Worm (Caenorhabditis elegans) whole organism, L2 larva: ENCODE measurements around the gene srh-279.

Experiments
- C34F6.9 ChIP-seq: fragments of 150-350 bp; optimal IDR thresholded peaks from 2 replicates; lab custom pipeline; 2014; ENCODE audit warnings: missing biosample characterization, missing genetic modification characterization
- aly-2 ChIP-seq: fragments of 150-350 bp; optimal IDR thresholded peaks from 2 replicates; lab custom pipeline; 2014; ENCODE audit warnings: missing biosample characterization, missing genetic modification characterization
- blmp-1 ChIP-seq: sonication (generic microtip); optimal IDR thresholded peaks from 2 replicates; lab custom pipeline; 2017; ENCODE audit warnings: missing genetic modification characterization, mild to moderate bottlenecking, missing compliant biosample characterization, antibody characterized with exemption, moderate library complexity; ENCODE audit not compliant: insufficient read depth
- ceh-82 ChIP-seq: fragments of 150-350 bp; optimal IDR thresholded peaks from 2 replicates; lab custom pipeline; 2014; ENCODE audit warnings: missing biosample characterization, missing genetic modification characterization
- gmeb-1 ChIP-seq: fragments of 150-350 bp; optimal IDR thresholded peaks from 2 replicates; lab custom pipeline; 2014; ENCODE audit warnings: missing biosample characterization, missing genetic modification characterization
- lsy-2 ChIP-seq, 2 experiments: fragments of 150-350 bp in 1 of 2; sonication (generic microtip) in 1 of 2; optimal IDR thresholded peaks; 2 replicates each; lab custom pipeline; 2014 to 2017; ENCODE audit warnings: missing biosample characterization in 2 of 2, missing genetic modification characterization in 2 of 2
- nhr-11 ChIP-seq: fragments of 150-350 bp; optimal IDR thresholded peaks from 2 replicates; lab custom pipeline; 2014; ENCODE audit warnings: missing biosample characterization, missing genetic modification characterization
- nhr-237 ChIP-seq: fragments of 150-350 bp; optimal IDR thresholded peaks from 2 replicates; lab custom pipeline; 2014; ENCODE audit warnings: missing biosample characterization, missing genetic modification characterization
- sma-9 ChIP-seq, 2 experiments: fragments of 150-350 bp in 1 of 2; sonication (generic microtip) in 1 of 2; optimal IDR thresholded peaks; 2 replicates each; lab custom pipeline; 2014 to 2016; ENCODE audit warnings: missing genetic modification characterization in 2 of 2, mild to moderate bottlenecking in 1 of 2, missing biosample characterization in 1 of 2, missing compliant biosample characterization in 1 of 2, missing genetic modification reagents in 1 of 2, moderate library complexity in 1 of 2
- snpc-4 ChIP-seq: fragments of 150-350 bp; optimal IDR thresholded peaks from 2 replicates; lab custom pipeline; 2014; ENCODE audit warnings: missing biosample characterization, missing genetic modification characterization
- unc-55 ChIP-seq: fragments of 150-350 bp; sonication (generic microtip); optimal IDR thresholded peaks from 3 replicates; lab custom pipeline; 2014; ENCODE audit warnings: missing biosample characterization, missing genetic modification reagents, missing genetic modification characterization
- ztf-11 ChIP-seq: sonication (generic microtip); optimal IDR thresholded peaks from 2 replicates; lab custom pipeline; 2017; ENCODE audit warnings: missing biosample characterization, missing genetic modification characterization

- TF ChIP-seq gmeb-1 (no peak), nhr-11 (tag; lab: Kevin White, UChicago) (no peak), nhr-237 (tag; lab: Kevin White, UChicago) (no peak), ceh-82 (tag; lab: Kevin White, UChicago) (no peak), aly-2 (tag; lab: Kevin White, UChicago) (no peak), snpc-4 (no peak), blmp-1 (tag; lab: Kevin White, UChicago) (no peak), C34F6.9 (tag; lab: Kevin White, UChicago) (no peak), sma-9 (GFP tag; optimal IDR thresholded peaks at IDR 0.05; lab: Kevin White, UChicago) (no peak), sma-9 (tag; optimal IDR thresholded peaks at IDR 0.05; lab: Kevin White, UChicago) (no peak), ztf-11 (no peak), lsy-2 (tag; optimal IDR thresholded peaks at IDR 0.05; lab: Kevin White, UChicago) (no peak), unc-55 (no peak)
These were observed 47.2 kb upstream of the srh-279 start for ce11 chrV:16145009-16145408.
